Fruit fly (Drosophila melanogaster): ENCODE results near the gene CG15452.

Gene CG15452

DNA sequence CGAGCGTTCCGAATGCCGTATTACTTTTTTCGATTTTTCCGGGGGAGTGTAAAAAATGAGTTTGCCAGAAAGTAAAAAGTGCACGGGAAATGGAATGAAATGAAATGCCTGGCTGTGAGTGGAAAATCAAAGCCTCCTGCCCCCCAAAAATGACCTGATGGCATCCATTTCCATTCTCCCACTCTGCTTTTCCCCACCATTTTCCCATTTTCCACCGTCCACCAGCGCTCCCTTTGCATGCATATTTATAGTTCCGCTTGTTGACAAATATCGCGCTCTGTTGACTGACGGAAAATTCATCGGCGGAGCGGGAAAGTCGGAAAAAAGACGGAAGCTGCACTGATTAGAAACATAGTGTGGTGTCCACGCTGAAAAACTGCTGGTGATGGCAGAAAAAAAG lies at the start of gene CG15452:
Gene CG15452, minus strand, starts transcription at position 101 of the 400 bp plus-strand sequence.
- no peak for TF ChIP-seq CG7839 (tag; optimal IDR thresholded peaks at IDR 0.05)
- no peak for TF ChIP-seq CG5953 (GFP tag; IDR thresholded peaks at IDR 0.05)
- no peak for TF ChIP-seq CG11093 (GFP tag; IDR thresholded peaks at IDR 0.05)
- no peak for TF ChIP-seq CTCF (GFP tag; optimal IDR thresholded peaks at IDR 0.05)
- TF ChIP-seq CG3838 (GFP tag; optimal IDR thresholded peaks at IDR 0.05): no peak
- TF ChIP-seq crol (GFP tag; IDR thresholded peaks at IDR 0.05): no peak
- TF ChIP-seq gcm (GFP tag; optimal IDR thresholded peaks at IDR 0.05): no peak
- no peak for TF ChIP-seq CG15601 (tag; optimal IDR thresholded peaks at IDR 0.05)
- no peak for TF ChIP-seq ato (GFP tag; IDR thresholded peaks at IDR 0.05; ENCODE audit: partially characterized antibody)
- TF ChIP-seq B-H1 (GFP tag; IDR thresholded peaks at IDR 0.05): no peak
- TF ChIP-seq CG32532 (GFP tag; IDR thresholded peaks at IDR 0.05): no peak
- TF ChIP-seq so (GFP tag; IDR thresholded peaks at IDR 0.05): no peak
- TF ChIP-seq gsb-n (tag; optimal IDR thresholded peaks at IDR 0.05): no peak
- TF ChIP-seq NFAT (GFP tag; IDR thresholded peaks at IDR 0.05): no peak
- TF ChIP-seq D19A (tag; optimal IDR thresholded peaks at IDR 0.05): no peak
- TF ChIP-seq chm (GFP tag; IDR thresholded peaks at IDR 0.05): no peak
- no peak for TF ChIP-seq CG14667 (GFP tag; IDR thresholded peaks at IDR 0.05)
- TF ChIP-seq CG10979 (tag; optimal IDR thresholded peaks at IDR 0.05): no peak
- TF ChIP-seq CG17568 (GFP tag; optimal IDR thresholded peaks at IDR 0.05): no peak

DNA sequence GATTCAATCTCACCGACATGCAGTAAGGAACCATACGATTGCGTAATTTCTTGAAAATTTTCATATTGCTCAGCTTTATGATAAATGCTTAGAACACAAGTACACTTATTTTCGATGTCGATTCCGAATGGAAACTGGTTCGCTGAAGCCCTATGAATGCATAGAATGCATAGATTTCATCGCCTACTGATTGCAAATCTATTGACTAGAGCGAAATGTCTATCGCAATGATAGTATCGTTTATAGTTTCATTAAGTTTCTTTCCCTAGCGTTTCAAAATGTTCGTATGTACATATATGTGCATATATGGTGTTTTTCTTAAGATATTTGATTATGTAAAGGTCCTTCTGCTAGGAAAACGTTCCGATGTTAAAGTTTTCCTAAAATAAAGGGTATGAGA lies 35.4 kb upstream of the CG15452 start, which contains the start of gene CG32507:
Gene CG32507, minus strand, starts transcription at position 101 of the 400 bp plus-strand sequence.
- TF ChIP-seq CG32532 (GFP tag; IDR thresholded peaks at IDR 0.05) (no peak), Spps (tag; optimal IDR thresholded peaks at IDR 0.05) (no peak), row (GFP tag; IDR thresholded peaks at IDR 0.05) (no peak), Mrtf (GFP tag; IDR thresholded peaks at IDR 0.05) (no peak), CG31224 (GFP tag; IDR thresholded peaks at IDR 0.05) (no peak), phol (tag; optimal IDR thresholded peaks at IDR 0.05) (no peak), dan (GFP tag; IDR thresholded peaks at IDR 0.05) (no peak), CG10431 (GFP tag; optimal IDR thresholded peaks at IDR 0.05) (no peak), CG12769 (tag; optimal IDR thresholded peaks at IDR 0.05) (no peak), Hr51 (GFP tag; optimal IDR thresholded peaks at IDR 0.05) (no peak)

- TF ChIP-seq CG12769 (tag; optimal IDR thresholded peaks at IDR 0.05): peak; percentile 76
- TF ChIP-seq sd (tag; optimal IDR thresholded peaks at IDR 0.05): peak; percentile 62
- TF ChIP-seq ara (GFP tag; IDR thresholded peaks at IDR 0.05): no peak
- peak; percentile 54; the same call in 1 of the 3 replicates for TF ChIP-seq sr (GFP tag; IDR thresholded peaks at IDR 0.05)
Measured at dm6 chrX:20776281-20776680, 30.5 kb upstream of the CG15452 start.

dm6 chrX:20760444-20760843 lies 14.7 kb upstream of the CG15452 start:
- TF ChIP-seq CG9727 (GFP tag; optimal IDR thresholded peaks at IDR 0.05) (peak; percentile 47), CG17359 (tag; optimal IDR thresholded peaks at IDR 0.05) (peak; percentile 81), CG7271 (tag; optimal IDR thresholded peaks at IDR 0.05) (peak; percentile 22), lbe (GFP tag; optimal IDR thresholded peaks at IDR 0.05) (no peak), croc (GFP tag; conservative IDR thresholded peaks at IDR 0.05) (peak; percentile 59; the same call in 2 of the 3 replicates), CG5245 (GFP tag; optimal IDR thresholded peaks at IDR 0.05) (peak; percentile 89), Fer1 (GFP tag; optimal IDR thresholded peaks at IDR 0.05) (no peak), Atf-2 (GFP tag; optimal IDR thresholded peaks at IDR 0.05) (peak; percentile 76), Atf3 (GFP tag; optimal IDR thresholded peaks at IDR 0.05) (peak; percentile 73), tin (GFP tag; optimal IDR thresholded peaks at IDR 0.05) (peak; percentile 89), CG9817 (tag; optimal IDR thresholded peaks at IDR 0.05) (peak; percentile 78), schlank (tag; optimal IDR thresholded peaks at IDR 0.05) (peak; percentile 0), gem (tag; optimal IDR thresholded peaks at IDR 0.05) (peak; percentile 75), Dip2 (GFP tag; IDR thresholded peaks at IDR 0.05) (peak; percentile 86), Ssrp (tag; optimal IDR thresholded peaks at IDR 0.05) (peak; percentile 33), Sin3A (optimal IDR thresholded peaks at IDR 0.05) (no peak), CG3838 (GFP tag; optimal IDR thresholded peaks at IDR 0.05) (peak; percentile 43), org-1 (GFP tag; optimal IDR thresholded peaks at IDR 0.05) (peak; percentile 53), CG13123 (GFP tag; optimal IDR thresholded peaks at IDR 0.05) (peak; percentile 64), Ptx1 (GFP tag; IDR thresholded peaks at IDR 0.05) (peak; percentile 84)
